Worm (Caenorhabditis elegans) whole organism, late embryonic: ENCODE data around the gene daf-41.

Experiments
- C38D4.7 ChIP-seq: fragments of 200-800 bp; sonication (Bioruptor generic); optimal IDR thresholded peaks from 2 replicates; lab custom pipeline; 2018; ENCODE audit warnings: mild to moderate bottlenecking, missing genetic modification characterization, moderate library complexity, missing compliant biosample characterization
- K09A11.1 ChIP-seq: sonication (generic microtip); optimal IDR thresholded peaks from 2 replicates; lab custom pipeline; 2017; ENCODE audit warnings: antibody characterized with exemption, mild to moderate bottlenecking, missing genetic modification characterization, missing compliant biosample characterization; ENCODE audit not compliant: insufficient read depth
- Y22D7AL.16 ChIP-seq: sonication (generic microtip); optimal IDR thresholded peaks from 2 replicates; lab custom pipeline; 2016; ENCODE audit warnings: missing genetic modification characterization, missing compliant biosample characterization
- ahr-1 ChIP-seq: sonication (generic microtip); optimal IDR thresholded peaks from 2 replicates; lab custom pipeline; 2016; ENCODE audit warnings: missing genetic modification characterization, missing compliant biosample characterization
- ama-1 ChIP-seq: fragments of 150-350 bp; optimal IDR thresholded peaks from 2 replicates; lab custom pipeline; 2014
- ceh-14 ChIP-seq: sonication (generic microtip); optimal IDR thresholded peaks from 2 replicates; lab custom pipeline; 2016; ENCODE audit warnings: missing genotype, missing genetic modification characterization, missing compliant biosample characterization
- ceh-18 ChIP-seq: sonication (generic microtip); optimal IDR thresholded peaks from 2 replicates; lab custom pipeline; 2016; ENCODE audit warnings: missing genetic modification characterization, missing compliant biosample characterization
- ceh-22 ChIP-seq: sonication (generic microtip); optimal IDR thresholded peaks from 2 replicates; lab custom pipeline; 2017; ENCODE audit warnings: missing biosample characterization, missing genetic modification characterization
- ceh-24 ChIP-seq: sonication (generic microtip); optimal IDR thresholded peaks from 2 replicates; lab custom pipeline; 2016; ENCODE audit warnings: mild to moderate bottlenecking, missing genetic modification characterization, missing compliant biosample characterization
- ceh-31 ChIP-seq: sonication (generic microtip); optimal IDR thresholded peaks from 2 replicates; lab custom pipeline; 2016; ENCODE audit warnings: missing genetic modification characterization, missing compliant biosample characterization
- elt-4 ChIP-seq: sonication (generic microtip); optimal IDR thresholded peaks from 2 replicates; lab custom pipeline; 2016; ENCODE audit warnings: missing genetic modification characterization, missing compliant biosample characterization
- ets-4 ChIP-seq: sonication (generic microtip); optimal IDR thresholded peaks from 2 replicates; lab custom pipeline; 2016; ENCODE audit warnings: missing genetic modification characterization, missing compliant biosample characterization
- eyg-1 ChIP-seq: sonication (generic microtip); optimal IDR thresholded peaks from 2 replicates; lab custom pipeline; 2016; ENCODE audit warnings: missing genotype, missing genetic modification characterization, missing compliant biosample characterization
- fax-1 ChIP-seq: sonication (generic microtip); optimal IDR thresholded peaks from 2 replicates; lab custom pipeline; 2016; ENCODE audit warnings: missing genotype, missing genetic modification characterization, missing compliant biosample characterization
- fkh-10 ChIP-seq: fragments of 150-350 bp; optimal IDR thresholded peaks from 2 replicates; lab custom pipeline; 2014; ENCODE audit warnings: missing biosample characterization, missing genetic modification reagents, missing genetic modification characterization
- fkh-6 ChIP-seq: sonication (generic microtip); optimal IDR thresholded peaks from 2 replicates; lab custom pipeline; 2016; ENCODE audit warnings: missing genetic modification characterization, missing compliant biosample characterization
- hlh-13 ChIP-seq: fragments of 200-800 bp; sonication (Bioruptor generic); optimal IDR thresholded peaks from 2 replicates; lab custom pipeline; 2018; ENCODE audit warnings: mild to moderate bottlenecking, missing genetic modification characterization, missing compliant biosample characterization
- lim-6 ChIP-seq: sonication (generic microtip); optimal IDR thresholded peaks from 2 replicates; lab custom pipeline; 2016; ENCODE audit warnings: missing genetic modification characterization, missing compliant biosample characterization
- lin-11 ChIP-seq: fragments of 200-800 bp; sonication (Bioruptor generic); optimal IDR thresholded peaks from 2 replicates; lab custom pipeline; 2018; ENCODE audit warnings: mild to moderate bottlenecking, missing genetic modification characterization, missing compliant biosample characterization
- madf-2 ChIP-seq: sonication (generic microtip); optimal IDR thresholded peaks from 2 replicates; lab custom pipeline; 2017; ENCODE audit warnings: missing genetic modification characterization, missing compliant biosample characterization
- mec-3 ChIP-seq: sonication (generic microtip); optimal IDR thresholded peaks from 2 replicates; lab custom pipeline; 2016; ENCODE audit warnings: borderline replicate concordance, missing genetic modification characterization, missing compliant biosample characterization
- nfya-1 ChIP-seq: sonication (generic microtip); optimal IDR thresholded peaks from 2 replicates; lab custom pipeline; 2017; ENCODE audit warnings: missing genetic modification characterization, mild to moderate bottlenecking, missing compliant biosample characterization, antibody characterized with exemption, moderate library complexity
- nhr-11 ChIP-seq: fragments of 150-350 bp; optimal IDR thresholded peaks from 2 replicates; lab custom pipeline; 2014; ENCODE audit warnings: missing biosample characterization, missing genetic modification characterization
- npax-4 ChIP-seq: sonication (generic microtip); optimal IDR thresholded peaks from 2 replicates; lab custom pipeline; 2016; ENCODE audit warnings: missing genetic modification characterization, missing compliant biosample characterization
- pat-9 ChIP-seq: fragments of 200-800 bp; sonication (Bioruptor generic); optimal IDR thresholded peaks from 2 replicates; lab custom pipeline; 2018; ENCODE audit warnings: mild to moderate bottlenecking, missing genetic modification characterization, moderate library complexity, missing compliant biosample characterization
- pax-1 ChIP-seq: fragments of 150-350 bp; optimal IDR thresholded peaks from 2 replicates; lab custom pipeline; 2014; ENCODE audit warnings: missing biosample characterization, missing genetic modification characterization
- pha-2 ChIP-seq: sonication (generic microtip); optimal IDR thresholded peaks from 2 replicates; lab custom pipeline; 2017; ENCODE audit warnings: mild to moderate bottlenecking, missing genetic modification characterization, missing compliant biosample characterization
- pha-4 ChIP-seq: fragments of 150-350 bp; optimal IDR thresholded peaks from 2 replicates; lab custom pipeline; 2018; ENCODE audit warnings: missing biosample characterization, missing genetic modification reagents, missing genetic modification characterization
- pqm-1 ChIP-seq: sonication (generic microtip); optimal IDR thresholded peaks from 2 replicates; lab custom pipeline; 2016; ENCODE audit warnings: missing genetic modification characterization, missing compliant biosample characterization
- sdc-2 ChIP-seq: sonication (generic microtip); optimal IDR thresholded peaks from 2 replicates; lab custom pipeline; 2016; ENCODE audit warnings: missing genotype, missing genetic modification characterization, missing compliant biosample characterization
- sox-2 ChIP-seq: fragments of 200-800 bp; sonication (Bioruptor generic); IDR thresholded peaks from 2 replicates; pipeline ENCODE4 v1.3.6; 2022; ENCODE audit warnings: missing genetic modification reagents, missing genetic modification characterization, missing compliant biosample characterization
- sox-4 ChIP-seq: sonication (generic microtip); optimal IDR thresholded peaks from 2 replicates; lab custom pipeline; 2017; ENCODE audit warnings: mild to moderate bottlenecking, missing genetic modification characterization, inconsistent platforms, missing compliant biosample characterization
- syd-9 ChIP-seq: sonication (generic microtip); optimal IDR thresholded peaks from 2 replicates; lab custom pipeline; 2016; ENCODE audit warnings: mild to moderate bottlenecking, missing genetic modification characterization, moderate library complexity, missing compliant biosample characterization
- unc-3 ChIP-seq, 2 experiments: fragments of 200-800 bp in 1 of 2; sonication (Bioruptor generic) in 1 of 2; sonication (generic microtip) in 1 of 2; conservative IDR thresholded peaks in 1 of 2; optimal IDR thresholded peaks in 1 of 2; 2 replicates each; pipeline versions ENCODE4 v1.3.6 to Lab custom; 2016 to 2022; ENCODE audit warnings: missing compliant biosample characterization in 2 of 2, missing genetic modification characterization in 2 of 2, missing genetic modification reagents in 1 of 2
- unc-42 ChIP-seq: sonication (generic microtip); optimal IDR thresholded peaks from 2 replicates; lab custom pipeline; 2016; ENCODE audit warnings: missing genotype, missing genetic modification characterization, missing compliant biosample characterization
- ztf-16 ChIP-seq: sonication (generic microtip); optimal IDR thresholded peaks from 2 replicates; lab custom pipeline; 2017; ENCODE audit warnings: missing genetic modification characterization, missing compliant biosample characterization

daf-41 gene

ce11 chrIII:5263299-5263993, 11.1 kb downstream of the daf-41 start, which contains the start of the genes C34E10.9 and hap-1:
C34E10.9 (minus strand) TSS chrIII:5263399.
hap-1 (plus strand) TSS chrIII:5263943.
- no peak for TF ChIP-seq sox-2 (GFP tag; lab: Robert Waterston, UW)
- no peak for TF ChIP-seq nhr-11
- TF ChIP-seq hlh-13 (GFP tag; lab: Kevin White, UChicago) = no peak
- TF ChIP-seq pha-4 (tag; lab: Kevin White, UChicago) = no peak
- TF ChIP-seq unc-3 (GFP tag; conservative IDR thresholded peaks at IDR 0.05; lab: Robert Waterston, UW) = no peak
- TF ChIP-seq unc-3 (tag; optimal IDR thresholded peaks at IDR 0.05; lab: Kevin White, UChicago) = no peak
- no peak for TF ChIP-seq fkh-6 (tag; lab: Kevin White, UChicago)
- TF ChIP-seq pax-1 = no peak
- TF ChIP-seq elt-4 (tag; lab: Kevin White, UChicago) = no peak
- TF ChIP-seq mec-3 (tag; lab: Kevin White, UChicago) = no peak
- TF ChIP-seq pat-9 (tag; lab: Kevin White, UChicago) = no peak

- TF ChIP-seq npax-4 (no peak), ets-4 (tag; lab: Kevin White, UChicago) (no peak), pha-2 (tag; lab: Kevin White, UChicago) (no peak), sox-4 (no peak), ztf-16 (tag; lab: Kevin White, UChicago) (no peak), fkh-6 (tag; lab: Kevin White, UChicago) (no peak)
These were observed 14.2 kb downstream of the daf-41 start, which contains the start of gene gop-3 for ce11 chrIII:5260394-5260793. gop-3 (plus strand) TSS chrIII:5260694.

- TF ChIP-seq ama-1 (no peak), ceh-14 (no peak), fax-1 (tag; lab: Kevin White, UChicago) (no peak), syd-9 (tag; lab: Kevin White, UChicago) (no peak), C38D4.7 (GFP tag; lab: Kevin White, UChicago) (no peak), hlh-13 (GFP tag; lab: Kevin White, UChicago) (no peak), ahr-1 (tag; lab: Kevin White, UChicago) (no peak), lin-11 (tag; lab: Kevin White, UChicago) (no peak), unc-42 (tag; lab: Kevin White, UChicago) (no peak), nfya-1 (no peak), ceh-18 (no peak), madf-2 (tag; lab: Kevin White, UChicago) (no peak), nhr-11 (no peak), ceh-31 (tag; lab: Kevin White, UChicago) (no peak)
These were observed 15.6 kb downstream of the daf-41 start, which contains the start of gene gop-2 for ce11 chrIII:5258918-5259317. gop-2 (plus strand) TSS chrIII:5259023.

ce11 chrIII:5254108-5254507, 20.5 kb downstream of the daf-41 start, which contains the start of the genes sumv-1 and gop-1:
sumv-1 (minus strand) TSS chrIII:5254187.
gop-1 (plus strand) TSS chrIII:5254438.
- TF ChIP-seq unc-42 (tag; lab: Kevin White, UChicago) (peak; percentile 19), K09A11.1 (tag; lab: Kevin White, UChicago) (no peak)

ce11 chrIII:5248706-5249105, 25.9 kb downstream of the daf-41 start:
- TF ChIP-seq lim-6 = no peak
- no peak for TF ChIP-seq Y22D7AL.16 (tag; lab: Kevin White, UChicago)
- no peak for TF ChIP-seq sdc-2 (tag; lab: Kevin White, UChicago)
- no peak for TF ChIP-seq fkh-10 (GFP tag; lab: Kevin White, UChicago)
- TF ChIP-seq pat-9 (tag; lab: Kevin White, UChicago) = no peak
- no peak for TF ChIP-seq pha-4 (tag; lab: Kevin White, UChicago)
- no peak for TF ChIP-seq ztf-16 (tag; lab: Kevin White, UChicago)
- no peak for TF ChIP-seq ceh-24
- TF ChIP-seq pqm-1 (tag; lab: Kevin White, UChicago) = no peak
- TF ChIP-seq eyg-1 (tag; lab: Kevin White, UChicago) = no peak
- TF ChIP-seq mec-3 (tag; lab: Kevin White, UChicago) = no peak
- no peak for TF ChIP-seq ceh-22 (tag; lab: Kevin White, UChicago)
- TF ChIP-seq syd-9 (tag; lab: Kevin White, UChicago) = no peak
